Worm (Caenorhabditis elegans): Measurements from ENCODE around the gene cdr-1.
A peak's percentile ranks its signal among the peaks of the same experiment; 100 is the strongest.

cdr-1 gene

ce11 chrV:15880033-15880432 is 41.1 kb upstream of the cdr-1 start:
- TF ChIP-seq ama-1 (optimal IDR thresholded peaks at IDR 0.05) (no peak), nhr-11 (tag; optimal IDR thresholded peaks at IDR 0.05) (no peak), tbx-7 (tag; optimal IDR thresholded peaks at IDR 0.05) (no peak), sox-4 (tag; optimal IDR thresholded peaks at IDR 0.05) (no peak), ceh-31 (tag; optimal IDR thresholded peaks at IDR 0.05) (no peak), pha-4 (tag; optimal IDR thresholded peaks at IDR 0.05) (no peak), F13H6.1 (tag; optimal IDR thresholded peaks at IDR 0.05) (no peak), npax-4 (tag; optimal IDR thresholded peaks at IDR 0.05) (no peak), K09A11.1 (tag; optimal IDR thresholded peaks at IDR 0.05; ENCODE audit: insufficient read depth) (no peak), Y22D7AL.16 (tag; optimal IDR thresholded peaks at IDR 0.05) (no peak), odd-2 (tag; optimal IDR thresholded peaks at IDR 0.05) (no peak), hlh-8 (tag; optimal IDR thresholded peaks at IDR 0.05) (no peak), pag-3 (tag; optimal IDR thresholded peaks at IDR 0.05; ENCODE audit: borderline replicate concordance) (no peak), ceh-24 (tag; optimal IDR thresholded peaks at IDR 0.05) (no peak)

ce11 chrV:15880705-15881104 is 40.4 kb upstream of the cdr-1 start:
- TF ChIP-seq elt-2 (tag; optimal IDR thresholded peaks at IDR 0.05) = peak; percentile 32
- TF ChIP-seq unc-86 (tag; optimal IDR thresholded peaks at IDR 0.05) = no peak

ce11 chrV:15884698-15885097 is 36.4 kb upstream of the cdr-1 start, which contains the start of gene oac-42:
Gene oac-42 (minus strand): TSS chrV:15884798.
- no peak for TF ChIP-seq elt-4 (tag; optimal IDR thresholded peaks at IDR 0.05)
- no peak for TF ChIP-seq ceh-19 (GFP tag; optimal IDR thresholded peaks at IDR 0.05)
- no peak for TF ChIP-seq fkh-10 (GFP tag; optimal IDR thresholded peaks at IDR 0.05)
- no peak for TF ChIP-seq ceh-6 (GFP tag; optimal IDR thresholded peaks at IDR 0.05)
- no peak for TF ChIP-seq fkh-6 (tag; optimal IDR thresholded peaks at IDR 0.05)
- no peak for TF ChIP-seq che-1 (tag; optimal IDR thresholded peaks at IDR 0.05)
- no peak for TF ChIP-seq ceh-45 (GFP tag; IDR thresholded peaks at IDR 0.05)
- TF ChIP-seq ahr-1 (tag; optimal IDR thresholded peaks at IDR 0.05) = no peak

DNA sequence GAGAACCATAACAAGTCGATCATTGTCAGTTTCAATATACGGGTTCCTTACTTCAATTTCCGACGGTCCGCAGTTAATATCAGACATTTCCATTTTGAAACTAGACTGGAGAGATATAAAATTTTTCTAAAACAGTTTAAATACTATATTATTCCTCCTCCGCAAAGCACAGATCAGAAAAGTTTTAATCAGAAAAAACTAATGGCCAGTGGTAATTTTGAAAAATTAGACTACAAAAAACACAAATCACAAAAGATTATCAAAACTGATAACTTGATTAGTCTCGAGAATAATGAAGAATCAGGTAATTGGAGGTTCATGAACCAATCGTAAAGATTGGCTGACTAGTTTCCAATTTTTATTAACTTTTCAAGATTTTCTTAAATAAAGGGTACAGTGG is 35.1 kb upstream of the cdr-1 start, which contains the start of gene T06C12.9:
TSS of gene T06C12.9 (minus strand) at position 101 of the 400 bp plus-strand sequence.
- TF ChIP-seq sox-4 (tag; optimal IDR thresholded peaks at IDR 0.05) (no peak), fkh-10 (GFP tag; optimal IDR thresholded peaks at IDR 0.05) (no peak), hlh-6 (tag; optimal IDR thresholded peaks at IDR 0.05) (no peak), ets-4 (tag; optimal IDR thresholded peaks at IDR 0.05) (no peak), dve-1 (tag; optimal IDR thresholded peaks at IDR 0.05) (no peak), ref-2 (tag; optimal IDR thresholded peaks at IDR 0.05) (no peak), ceh-6 (GFP tag; optimal IDR thresholded peaks at IDR 0.05) (no peak), unc-55 (GFP tag; optimal IDR thresholded peaks at IDR 0.05) (no peak), unc-86 (tag; optimal IDR thresholded peaks at IDR 0.05) (no peak)

- TF ChIP-seq nfya-1 (tag; optimal IDR thresholded peaks at IDR 0.05) (peak; percentile 34), elt-2 (tag; optimal IDR thresholded peaks at IDR 0.05) (peak; percentile 66), pat-9 (tag; optimal IDR thresholded peaks at IDR 0.05) (no peak)
These were observed 33.3 kb upstream of the cdr-1 start for ce11 chrV:15887708-15888295.

ce11 chrV:15888751-15889150 is 32.4 kb upstream of the cdr-1 start, which contains the start of gene cgt-1:
Gene cgt-1 (minus strand): TSS chrV:15888851.
- no peak for TF ChIP-seq npax-4 (tag; optimal IDR thresholded peaks at IDR 0.05)
- no peak for TF ChIP-seq fax-1 (tag; optimal IDR thresholded peaks at IDR 0.05)
- no peak for TF ChIP-seq hlh-15 (tag; optimal IDR thresholded peaks at IDR 0.05)

Data from whole organism, late embryonic.